Worm (Caenorhabditis elegans) whole organism, L2 larva: ENCODE measurements around the gene Y73B6BL.31.

Source experiments
- C34F6.9 ChIP-seq: fragments of 150-350 bp; optimal IDR thresholded peaks from 2 replicates; lab custom pipeline; 2014; ENCODE audit warnings: missing biosample characterization, missing genetic modification characterization
- F13H6.1 ChIP-seq: sonication (generic microtip); optimal IDR thresholded peaks from 2 replicates; lab custom pipeline; 2016; ENCODE audit warnings: missing genetic modification characterization, missing compliant biosample characterization
- R02D3.7 ChIP-seq: fragments of 150-350 bp; optimal IDR thresholded peaks from 2 replicates; lab custom pipeline; 2014; ENCODE audit warnings: missing biosample characterization, missing genetic modification characterization
- Y55F3AM.14 ChIP-seq: fragments of 200-800 bp; sonication (Bioruptor generic); optimal IDR thresholded peaks from 2 replicates; lab custom pipeline; 2018; ENCODE audit warnings: mild to moderate bottlenecking, missing genetic modification characterization, missing compliant biosample characterization
- ZK546.5 ChIP-seq: sonication (generic microtip); optimal IDR thresholded peaks from 2 replicates; lab custom pipeline; 2017; ENCODE audit warnings: missing biosample characterization, missing genetic modification characterization
- ama-1 ChIP-seq: fragments of 150-350 bp; optimal IDR thresholded peaks from 2 replicates; lab custom pipeline; 2018; ENCODE audit warnings: inconsistent platforms
- blmp-1 ChIP-seq: sonication (generic microtip); optimal IDR thresholded peaks from 2 replicates; lab custom pipeline; 2017; ENCODE audit warnings: missing genetic modification characterization, mild to moderate bottlenecking, missing compliant biosample characterization, antibody characterized with exemption, moderate library complexity; ENCODE audit not compliant: insufficient read depth
- ceh-16 ChIP-seq: fragments of 150-350 bp; optimal IDR thresholded peaks from 2 replicates; lab custom pipeline; 2014; ENCODE audit warnings: missing biosample characterization, missing genetic modification characterization
- crh-2 ChIP-seq: sonication (generic microtip); optimal IDR thresholded peaks from 2 replicates; lab custom pipeline; 2017; ENCODE audit warnings: missing biosample characterization, missing genetic modification characterization
- dmd-4 ChIP-seq: sonication (generic microtip); optimal IDR thresholded peaks from 2 replicates; lab custom pipeline; 2017; ENCODE audit warnings: missing biosample characterization, missing genetic modification characterization
- egl-27 ChIP-seq: sonication (generic microtip); optimal IDR thresholded peaks from 3 replicates; lab custom pipeline; 2017; ENCODE audit warnings: missing biosample characterization, missing genetic modification reagents, missing genetic modification characterization
- elt-1 ChIP-seq: fragments of 150-350 bp; optimal IDR thresholded peaks from 2 replicates; lab custom pipeline; 2014; ENCODE audit warnings: missing biosample characterization, missing genetic modification characterization
- elt-3 ChIP-seq: sonication (generic microtip); optimal IDR thresholded peaks from 2 replicates; lab custom pipeline; 2017; ENCODE audit warnings: missing biosample characterization, missing genetic modification characterization
- fos-1 ChIP-seq: fragments of 150-350 bp; optimal IDR thresholded peaks from 2 replicates; lab custom pipeline; 2014; ENCODE audit warnings: missing biosample characterization, missing genetic modification characterization
- gmeb-1 ChIP-seq: fragments of 150-350 bp; optimal IDR thresholded peaks from 2 replicates; lab custom pipeline; 2014; ENCODE audit warnings: missing biosample characterization, missing genetic modification characterization
- lin-11 ChIP-seq: fragments of 150-350 bp; sonication (generic microtip); optimal IDR thresholded peaks from 2 replicates; lab custom pipeline; 2014; ENCODE audit warnings: missing biosample characterization, missing genetic modification characterization, inconsistent platforms, mixed read lengths
- lin-39 ChIP-seq: fragments of 150-350 bp; optimal IDR thresholded peaks from 2 replicates; lab custom pipeline; 2014; ENCODE audit warnings: missing biosample characterization, missing genetic modification reagents, missing genetic modification characterization
- lsy-2 ChIP-seq, 2 experiments: fragments of 150-350 bp in 1 of 2; sonication (generic microtip) in 1 of 2; optimal IDR thresholded peaks; 2 replicates each; lab custom pipeline; 2014 to 2017; ENCODE audit warnings: missing biosample characterization in 2 of 2, missing genetic modification characterization in 2 of 2
- mbf-1 ChIP-seq: sonication (generic microtip); optimal IDR thresholded peaks from 2 replicates; lab custom pipeline; 2017; ENCODE audit warnings: missing biosample characterization, missing genetic modification characterization
- nhr-10 ChIP-seq: sonication (generic microtip); optimal IDR thresholded peaks from 2 replicates; lab custom pipeline; 2017; ENCODE audit warnings: missing biosample characterization, missing genetic modification characterization
- nhr-11 ChIP-seq: fragments of 150-350 bp; optimal IDR thresholded peaks from 2 replicates; lab custom pipeline; 2014; ENCODE audit warnings: missing biosample characterization, missing genetic modification characterization
- nhr-12 ChIP-seq: fragments of 150-350 bp; optimal IDR thresholded peaks from 2 replicates; lab custom pipeline; 2014; ENCODE audit warnings: missing biosample characterization, missing genetic modification characterization
- nhr-129 ChIP-seq: fragments of 150-350 bp; optimal IDR thresholded peaks from 2 replicates; lab custom pipeline; 2014; ENCODE audit warnings: missing biosample characterization, missing genetic modification characterization
- nhr-21 ChIP-seq: fragments of 150-350 bp; optimal IDR thresholded peaks from 2 replicates; lab custom pipeline; 2014; ENCODE audit warnings: missing biosample characterization, missing genetic modification characterization
- nhr-23 ChIP-seq: fragments of 150-350 bp; optimal IDR thresholded peaks from 2 replicates; lab custom pipeline; 2014; ENCODE audit warnings: missing biosample characterization, missing genetic modification reagents, missing genetic modification characterization
- nhr-237 ChIP-seq: fragments of 150-350 bp; optimal IDR thresholded peaks from 2 replicates; lab custom pipeline; 2014; ENCODE audit warnings: missing biosample characterization, missing genetic modification characterization
- nhr-25 ChIP-seq: fragments of 150-350 bp; sonication (generic microtip); optimal IDR thresholded peaks from 3 replicates; lab custom pipeline; 2014; ENCODE audit warnings: missing biosample characterization, missing genetic modification characterization
- nhr-6 ChIP-seq: fragments of 150-350 bp; optimal IDR thresholded peaks from 2 replicates; lab custom pipeline; 2014; ENCODE audit warnings: missing biosample characterization, missing genetic modification characterization
- nhr-77 ChIP-seq: fragments of 150-350 bp; optimal IDR thresholded peaks from 2 replicates; lab custom pipeline; 2014; ENCODE audit warnings: missing biosample characterization, missing genetic modification characterization
- sem-4 ChIP-seq: fragments of 150-350 bp; optimal IDR thresholded peaks from 2 replicates; lab custom pipeline; 2014; ENCODE audit warnings: missing biosample characterization, missing genetic modification reagents, missing genetic modification characterization
- skn-1 ChIP-seq: sonication (generic microtip); optimal IDR thresholded peaks from 2 replicates; lab custom pipeline; 2017; ENCODE audit warnings: missing biosample characterization, missing genetic modification characterization
- sma-3 ChIP-seq: sonication (generic microtip); optimal IDR thresholded peaks from 2 replicates; lab custom pipeline; 2016; ENCODE audit warnings: missing genetic modification reagents, missing genetic modification characterization, missing compliant biosample characterization
- sma-9 ChIP-seq, 2 experiments: fragments of 150-350 bp in 1 of 2; sonication (generic microtip) in 1 of 2; optimal IDR thresholded peaks; 2 replicates each; lab custom pipeline; 2014 to 2016; ENCODE audit warnings: missing genetic modification characterization in 2 of 2, mild to moderate bottlenecking in 1 of 2, missing biosample characterization in 1 of 2, missing compliant biosample characterization in 1 of 2, missing genetic modification reagents in 1 of 2, moderate library complexity in 1 of 2
- snpc-4 ChIP-seq: fragments of 150-350 bp; optimal IDR thresholded peaks from 2 replicates; lab custom pipeline; 2014; ENCODE audit warnings: missing biosample characterization, missing genetic modification characterization
- unc-39 ChIP-seq: fragments of 150-350 bp; optimal IDR thresholded peaks from 2 replicates; lab custom pipeline; 2014; ENCODE audit warnings: missing biosample characterization, missing genetic modification characterization
- zag-1 ChIP-seq: fragments of 150-350 bp; optimal IDR thresholded peaks from 2 replicates; lab custom pipeline; 2014; ENCODE audit warnings: missing biosample characterization, missing genetic modification characterization
- ztf-4 ChIP-seq: fragments of 150-350 bp; optimal IDR thresholded peaks from 2 replicates; lab custom pipeline; 2014; ENCODE audit warnings: missing biosample characterization, missing genetic modification characterization

Gene Y73B6BL.31

DNA sequence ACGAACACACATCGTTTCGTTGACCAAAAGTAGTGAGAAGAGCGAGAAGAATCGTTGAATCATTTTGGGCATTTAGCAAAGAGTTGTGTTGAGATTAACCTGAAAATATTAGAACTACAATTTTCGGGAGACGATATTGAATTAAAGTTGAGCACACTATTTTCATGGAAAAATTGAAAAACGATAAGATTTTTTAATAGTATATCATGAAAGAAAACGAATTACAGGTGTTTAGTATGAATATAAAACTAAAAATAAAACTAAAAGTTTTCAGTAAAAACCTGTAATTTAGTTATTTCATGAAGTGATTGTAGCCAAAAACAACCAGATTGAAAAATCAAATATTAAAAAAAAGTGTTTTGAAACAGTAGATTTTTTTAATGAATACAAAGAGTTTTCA lies 15.8 kb downstream of the Y73B6BL.31 start, which contains the start of gene lgc-10:
lgc-10 (minus strand) TSS at position 101 of the 400 bp plus-strand sequence.
- TF ChIP-seq unc-39 = no peak
- no peak for TF ChIP-seq nhr-6 (tag; lab: Kevin White, UChicago)
- TF ChIP-seq nhr-25 (tag; lab: Kevin White, UChicago) = no peak
- no peak for TF ChIP-seq ceh-16 (tag; lab: Kevin White, UChicago)
- TF ChIP-seq ZK546.5 (tag; lab: Kevin White, UChicago) = no peak
- no peak for TF ChIP-seq crh-2 (tag; lab: Kevin White, UChicago)
- TF ChIP-seq nhr-237 (tag; lab: Kevin White, UChicago) = no peak
- no peak for TF ChIP-seq nhr-12 (tag; lab: Kevin White, UChicago)
- no peak for TF ChIP-seq nhr-11
- no peak for TF ChIP-seq fos-1 (tag; lab: Kevin White, UChicago)
- no peak for TF ChIP-seq R02D3.7 (tag; lab: Kevin White, UChicago)
- no peak for TF ChIP-seq sma-3 (GFP tag; lab: Kevin White, UChicago)
- TF ChIP-seq, all 48 proteins: peak for 0

- TF ChIP-seq elt-3 (tag; lab: Kevin White, UChicago) (no peak), lin-11 (tag; lab: Kevin White, UChicago) (no peak), lin-39 (no peak), dmd-4 (tag; lab: Kevin White, UChicago) (no peak), gmeb-1 (tag; lab: Kevin White, UChicago) (no peak), mbf-1 (no peak), sem-4 (tag; lab: Kevin White, UChicago) (no peak), zag-1 (tag; lab: Kevin White, UChicago) (no peak), snpc-4 (no peak), ceh-16 (tag; lab: Kevin White, UChicago) (no peak), blmp-1 (no peak), egl-27 (tag; lab: Kevin White, UChicago) (no peak), skn-1 (tag; lab: Kevin White, UChicago) (no peak), nhr-10 (no peak), Y55F3AM.14 (GFP tag; lab: Kevin White, UChicago) (no peak), lsy-2 (tag; optimal IDR thresholded peaks at IDR 0.05; lab: Kevin White, UChicago) (no peak)
Measured at ce11 chrIV:6460596-6460995, 18.9 kb downstream of the Y73B6BL.31 start.

DNA sequence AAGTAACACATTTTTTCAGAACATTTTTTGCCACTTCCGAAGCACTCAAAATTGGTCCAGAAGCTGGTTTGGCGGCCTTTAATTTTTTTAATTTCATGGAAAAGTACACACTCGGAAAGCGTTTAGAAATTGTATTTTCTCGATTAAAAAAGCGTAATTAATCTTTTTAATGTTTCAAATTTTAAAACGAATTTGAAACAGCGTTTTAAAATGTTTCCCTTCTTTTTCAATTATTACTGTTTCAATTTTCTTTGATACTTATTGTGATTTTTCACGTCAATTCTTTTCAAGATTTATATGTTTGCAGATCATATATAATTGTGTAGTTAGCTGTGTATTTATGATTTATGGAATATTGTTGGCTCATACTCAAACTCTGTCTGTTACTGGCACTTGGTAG lies 22.3 kb downstream of the Y73B6BL.31 start, which contains the start of gene acr-25:
acr-25 (plus strand) TSS at position 301 of the 400 bp plus-strand sequence.
- TF ChIP-seq nhr-11 = no peak
- TF ChIP-seq nhr-25 (tag; lab: Kevin White, UChicago) = no peak
- TF ChIP-seq nhr-10 = no peak
- TF ChIP-seq F13H6.1 (tag; lab: Kevin White, UChicago) = no peak
- TF ChIP-seq mbf-1 = no peak
- no peak for TF ChIP-seq fos-1 (tag; lab: Kevin White, UChicago)
- TF ChIP-seq nhr-21 (tag; lab: Kevin White, UChicago) = no peak
- no peak for TF ChIP-seq ceh-16 (tag; lab: Kevin White, UChicago)
- no peak for TF ChIP-seq egl-27 (tag; lab: Kevin White, UChicago)
- TF ChIP-seq lsy-2 (tag; optimal IDR thresholded peaks at IDR 0.05; lab: Kevin White, UChicago) = no peak
- no peak for TF ChIP-seq nhr-129 (tag; lab: Kevin White, UChicago)
- no peak for TF ChIP-seq nhr-23
- TF ChIP-seq, all 48 proteins: peak for 0

ce11 chrIV:6471216-6471615 lies 29.5 kb downstream of the Y73B6BL.31 start, which contains the start of gene tmed-13:
Gene tmed-13 (minus strand): TSS chrIV:6471384.
- no peak for TF ChIP-seq ztf-4 (tag; lab: Kevin White, UChicago)
- TF ChIP-seq F13H6.1 (tag; lab: Kevin White, UChicago) = no peak
- TF ChIP-seq elt-1 (tag; lab: Kevin White, UChicago) = no peak
- no peak for TF ChIP-seq lin-39
- no peak for TF ChIP-seq dmd-4 (tag; lab: Kevin White, UChicago)
- no peak for TF ChIP-seq nhr-12 (tag; lab: Kevin White, UChicago)
- TF ChIP-seq elt-3 (tag; lab: Kevin White, UChicago) = no peak
- TF ChIP-seq ceh-16 (tag; lab: Kevin White, UChicago) = no peak
- no peak for TF ChIP-seq nhr-21 (tag; lab: Kevin White, UChicago)
- TF ChIP-seq C34F6.9 (tag; lab: Kevin White, UChicago) = no peak
- TF ChIP-seq nhr-77 (tag; lab: Kevin White, UChicago) = no peak
- TF ChIP-seq nhr-25 (tag; lab: Kevin White, UChicago) = no peak
- no peak for TF ChIP-seq ama-1
- no peak for TF ChIP-seq sma-9 (GFP tag; optimal IDR thresholded peaks at IDR 0.05; lab: Kevin White, UChicago)
- TF ChIP-seq sma-9 (tag; optimal IDR thresholded peaks at IDR 0.05; lab: Kevin White, UChicago) = no peak
